Fruit fly (Drosophila melanogaster) whole organism, embryonic: ENCODE results near the gene CG7386.

Experiments
- ATbp ChIP-seq: fragments of 200-800 bp; sonication (Bioruptor generic); optimal IDR thresholded peaks from 2 replicates; lab custom pipeline; 2017; ENCODE audit warnings: missing biosample characterization, mild to moderate bottlenecking, missing genetic modification characterization, missing genetic modification reagents
- CG10654 ChIP-seq: fragments of 200-800 bp; sonication (Bioruptor generic); optimal IDR thresholded peaks from 2 replicates; lab custom pipeline; 2016; ENCODE audit warnings: missing biosample characterization, missing genetic modification characterization
- CG11560 ChIP-seq: fragments of 200-800 bp; sonication (Bioruptor generic); IDR thresholded peaks from 3 replicates; pipeline ENCODE4 v1.3.6; 2022; ENCODE audit warnings: missing biosample characterization, missing genetic modification characterization
- CG11723 ChIP-seq: fragments of 200-800 bp; sonication (Bioruptor generic); optimal IDR thresholded peaks from 2 replicates; lab custom pipeline; 2017; ENCODE audit warnings: missing biosample characterization, mild to moderate bottlenecking, missing genetic modification characterization
- CG1233 ChIP-seq: fragments of 200-800 bp; sonication (Bioruptor generic); optimal IDR thresholded peaks from 4 replicates; lab custom pipeline; 2018; ENCODE audit warnings: missing biosample characterization, mild to moderate bottlenecking, missing genetic modification characterization
- CG12744 ChIP-seq: fragments of 200-800 bp; sonication (Bioruptor generic); optimal IDR thresholded peaks from 2 replicates; lab custom pipeline; 2016; ENCODE audit warnings: missing biosample characterization, missing genetic modification characterization
- CG13296 ChIP-seq: fragments of 200-800 bp; sonication (Bioruptor generic); optimal IDR thresholded peaks from 3 replicates; lab custom pipeline; 2018; ENCODE audit warnings: missing biosample characterization, mild to moderate bottlenecking, missing genetic modification characterization
- CG13424 ChIP-seq: fragments of 200-800 bp; sonication (Bioruptor generic); optimal IDR thresholded peaks from 2 replicates; lab custom pipeline; 2019; ENCODE audit warnings: missing biosample characterization, mild to moderate bottlenecking, missing genetic modification characterization, moderate library complexity
- CG14441 ChIP-seq: fragments of 200-800 bp; sonication (Bioruptor generic); IDR thresholded peaks from 2 replicates; pipeline ENCODE4 v1.3.6; 2022; ENCODE audit warnings: missing biosample characterization, missing genetic modification characterization
- CG18599 ChIP-seq: fragments of 200-800 bp; sonication (Bioruptor generic); optimal IDR thresholded peaks from 3 replicates; lab custom pipeline; 2017; ENCODE audit warnings: missing biosample characterization, missing genetic modification characterization, mild to moderate bottlenecking, moderate library complexity, missing genetic modification reagents
- CG2875 ChIP-seq: fragments of 200-800 bp; sonication (Bioruptor generic); optimal IDR thresholded peaks from 2 replicates; lab custom pipeline; 2017; ENCODE audit warnings: missing biosample characterization, mild to moderate bottlenecking, missing genetic modification characterization, missing genetic modification reagents
- CG31388 ChIP-seq: fragments of 200-800 bp; sonication (Bioruptor generic); optimal IDR thresholded peaks from 2 replicates; lab custom pipeline; 2016; ENCODE audit warnings: missing biosample characterization, missing genetic modification characterization
- CG4360 ChIP-seq: fragments of 200-800 bp; sonication (Bioruptor generic); IDR thresholded peaks from 2 replicates; pipeline ENCODE4 v1.3.6; 2022; ENCODE audit warnings: missing biosample characterization, missing genetic modification characterization
- CG4617 ChIP-seq: fragments of 200-800 bp; sonication (Bioruptor generic); optimal IDR thresholded peaks from 3 replicates; lab custom pipeline; 2016; ENCODE audit warnings: missing biosample characterization, missing genetic modification characterization, borderline replicate concordance
- CG4820 ChIP-seq: fragments of 200-800 bp; sonication (Bioruptor generic); optimal IDR thresholded peaks from 3 replicates; lab custom pipeline; 2016; ENCODE audit warnings: missing biosample characterization, missing genetic modification characterization
- CG7271 ChIP-seq: fragments of 200-800 bp; sonication (Bioruptor generic); optimal IDR thresholded peaks from 2 replicates; lab custom pipeline; 2018; ENCODE audit warnings: missing biosample characterization, mild to moderate bottlenecking, missing genetic modification characterization, moderate library complexity
- CG7556 ChIP-seq: fragments of 200-800 bp; sonication (Bioruptor generic); optimal IDR thresholded peaks from 2 replicates; lab custom pipeline; 2017; ENCODE audit warnings: missing biosample characterization, mild to moderate bottlenecking, missing genetic modification characterization
- CG8388 ChIP-seq: fragments of 200-800 bp; sonication (Bioruptor generic); optimal IDR thresholded peaks from 2 replicates; lab custom pipeline; 2019; ENCODE audit warnings: missing biosample characterization, mild to moderate bottlenecking, missing genetic modification characterization, moderate library complexity
- CG8924 ChIP-seq: fragments of 200-800 bp; optimal IDR thresholded peaks from 3 replicates; lab custom pipeline; 2019; ENCODE audit warnings: missing biosample characterization, mild to moderate bottlenecking, missing genetic modification characterization, moderate library complexity
- D19A ChIP-seq: fragments of 200-800 bp; optimal IDR thresholded peaks from 3 replicates; lab custom pipeline; 2019; ENCODE audit warnings: missing biosample characterization, mild to moderate bottlenecking, missing genetic modification characterization, moderate library complexity
- D19B ChIP-seq: fragments of 200-800 bp; sonication (Bioruptor generic); optimal IDR thresholded peaks from 2 replicates; lab custom pipeline; 2017; ENCODE audit warnings: missing biosample characterization, mild to moderate bottlenecking, missing genetic modification characterization
- Dref ChIP-seq: fragments of 200-800 bp; sonication (Bioruptor generic); IDR thresholded peaks from 2 replicates; pipeline ENCODE4 v1.3.6; 2022; ENCODE audit warnings: missing biosample characterization, missing genetic modification characterization
- Fer2 ChIP-seq: fragments of 200-800 bp; sonication (Bioruptor generic); optimal IDR thresholded peaks from 2 replicates; lab custom pipeline; 2018; ENCODE audit warnings: missing biosample characterization, mild to moderate bottlenecking, missing genetic modification characterization, moderate library complexity
- NC2β ChIP-seq: fragments of 200-800 bp; sonication (Bioruptor generic); optimal IDR thresholded peaks from 2 replicates; lab custom pipeline; 2016; ENCODE audit warnings: missing biosample characterization, missing genetic modification characterization
- NK7.1 ChIP-seq: fragments of 200-800 bp; sonication (Bioruptor generic); optimal IDR thresholded peaks from 3 replicates; lab custom pipeline; 2016; ENCODE audit warnings: missing biosample characterization, missing genetic modification characterization
- Nf-YC ChIP-seq: fragments of 200-800 bp; optimal IDR thresholded peaks from 3 replicates; lab custom pipeline; 2019; ENCODE audit warnings: missing biosample characterization, mild to moderate bottlenecking, missing genetic modification characterization, moderate library complexity
- Oli ChIP-seq: fragments of 200-800 bp; sonication (Bioruptor generic); optimal IDR thresholded peaks from 2 replicates; lab custom pipeline; 2018; ENCODE audit warnings: missing biosample characterization, mild to moderate bottlenecking, missing genetic modification characterization, moderate library complexity
- PHDP ChIP-seq: fragments of 200-800 bp; sonication (Bioruptor generic); optimal IDR thresholded peaks from 3 replicates; lab custom pipeline; 2018; ENCODE audit warnings: missing biosample characterization, mild to moderate bottlenecking, missing genetic modification characterization, moderate library complexity
- Scr ChIP-seq: fragments of 200-800 bp; sonication (Bioruptor generic); IDR thresholded peaks from 2 replicates; pipeline ENCODE4 v1.3.6; 2022; ENCODE audit warnings: missing biosample characterization, missing genetic modification characterization; ENCODE audit not compliant: partially characterized antibody
- Sry-δ ChIP-seq: fragments of 200-800 bp; sonication (Bioruptor generic); optimal IDR thresholded peaks from 2 replicates; lab custom pipeline; 2016; ENCODE audit warnings: missing biosample characterization, missing genetic modification characterization
- ac ChIP-seq: fragments of 200-800 bp; sonication (Bioruptor generic); optimal IDR thresholded peaks from 3 replicates; lab custom pipeline; 2017; ENCODE audit warnings: missing biosample characterization, mild to moderate bottlenecking, missing genetic modification characterization
- ato ChIP-seq: fragments of 200-800 bp; sonication (Bioruptor generic); IDR thresholded peaks from 2 replicates; pipeline ENCODE4 v1.3.6; 2022; ENCODE audit warnings: missing biosample characterization, missing genetic modification characterization; ENCODE audit not compliant: partially characterized antibody
- btn ChIP-seq: fragments of 200-800 bp; sonication (Bioruptor generic); optimal IDR thresholded peaks from 2 replicates; lab custom pipeline; 2016; ENCODE audit warnings: missing biosample characterization, missing genetic modification characterization
- chm ChIP-seq: fragments of 200-800 bp; sonication (Bioruptor generic); IDR thresholded peaks from 2 replicates; pipeline ENCODE4 v1.3.6; 2022; ENCODE audit warnings: missing biosample characterization, missing genetic modification characterization
- chn ChIP-seq: fragments of 200-800 bp; sonication (Bioruptor generic); optimal IDR thresholded peaks from 2 replicates; lab custom pipeline; 2016; ENCODE audit warnings: missing biosample characterization, missing genetic modification characterization
- ci ChIP-seq: fragments of 200-800 bp; sonication (Bioruptor generic); IDR thresholded peaks from 3 replicates; pipeline ENCODE4 v1.3.6; 2022; ENCODE audit warnings: missing biosample characterization, missing genetic modification characterization
- dm ChIP-seq: fragments of 200-800 bp; sonication (Bioruptor generic); optimal IDR thresholded peaks from 3 replicates; lab custom pipeline; 2016; ENCODE audit warnings: missing biosample characterization, missing genetic modification characterization
- dmrt99B ChIP-seq: fragments of 200-800 bp; sonication (Bioruptor generic); optimal IDR thresholded peaks from 2 replicates; lab custom pipeline; 2018; ENCODE audit warnings: missing biosample characterization, mild to moderate bottlenecking, missing genetic modification characterization, moderate library complexity
- fd96Cb ChIP-seq: fragments of 200-800 bp; sonication (Bioruptor generic); optimal IDR thresholded peaks from 2 replicates; lab custom pipeline; 2018; ENCODE audit warnings: missing biosample characterization, mild to moderate bottlenecking, missing genetic modification characterization, moderate library complexity
- hbn ChIP-seq: fragments of 200-800 bp; sonication (Bioruptor generic); IDR thresholded peaks from 2 replicates; pipeline ENCODE4 v1.3.6; 2022; ENCODE audit warnings: missing biosample characterization, missing genetic modification characterization; ENCODE audit not compliant: partially characterized antibody
- maf-S ChIP-seq: fragments of 200-800 bp; sonication (Bioruptor generic); optimal IDR thresholded peaks from 2 replicates; lab custom pipeline; 2016; ENCODE audit warnings: missing biosample characterization, missing genetic modification characterization
- org-1 ChIP-seq: fragments of 200-800 bp; sonication (Bioruptor generic); optimal IDR thresholded peaks from 2 replicates; lab custom pipeline; 2017; ENCODE audit warnings: missing biosample characterization, missing genetic modification characterization
- pb ChIP-seq: fragments of 200-800 bp; sonication (Bioruptor generic); optimal IDR thresholded peaks from 3 replicates; lab custom pipeline; 2016; ENCODE audit warnings: missing biosample characterization, missing genetic modification characterization
- peb ChIP-seq: fragments of 200-800 bp; sonication (Bioruptor generic); IDR thresholded peaks from 2 replicates; pipeline ENCODE4 v1.3.6; 2022; ENCODE audit warnings: missing biosample characterization, missing genetic modification characterization
- ro ChIP-seq: fragments of 200-800 bp; sonication (Bioruptor generic); IDR thresholded peaks from 2 replicates; pipeline ENCODE4 v1.3.6; 2022; ENCODE audit warnings: missing biosample characterization, missing genetic modification characterization
- row ChIP-seq: fragments of 200-800 bp; sonication (Bioruptor generic); IDR thresholded peaks from 3 replicates; pipeline ENCODE4 v1.3.6; 2022; ENCODE audit warnings: missing biosample characterization, missing genetic modification characterization
- sqz ChIP-seq: fragments of 200-800 bp; sonication (Bioruptor generic); optimal IDR thresholded peaks from 3 replicates; lab custom pipeline; 2018; ENCODE audit warnings: missing biosample characterization, mild to moderate bottlenecking, missing genetic modification characterization
- toy ChIP-seq: fragments of 200-800 bp; sonication (Bioruptor generic); IDR thresholded peaks from 2 replicates; pipeline ENCODE4 v1.3.6; 2022; ENCODE audit warnings: missing biosample characterization, missing genetic modification characterization
- trh ChIP-seq: fragments of 200-800 bp; sonication (Bioruptor generic); optimal IDR thresholded peaks from 2 replicates; lab custom pipeline; 2016; ENCODE audit warnings: missing biosample characterization, missing genetic modification characterization

Gene CG7386

DNA sequence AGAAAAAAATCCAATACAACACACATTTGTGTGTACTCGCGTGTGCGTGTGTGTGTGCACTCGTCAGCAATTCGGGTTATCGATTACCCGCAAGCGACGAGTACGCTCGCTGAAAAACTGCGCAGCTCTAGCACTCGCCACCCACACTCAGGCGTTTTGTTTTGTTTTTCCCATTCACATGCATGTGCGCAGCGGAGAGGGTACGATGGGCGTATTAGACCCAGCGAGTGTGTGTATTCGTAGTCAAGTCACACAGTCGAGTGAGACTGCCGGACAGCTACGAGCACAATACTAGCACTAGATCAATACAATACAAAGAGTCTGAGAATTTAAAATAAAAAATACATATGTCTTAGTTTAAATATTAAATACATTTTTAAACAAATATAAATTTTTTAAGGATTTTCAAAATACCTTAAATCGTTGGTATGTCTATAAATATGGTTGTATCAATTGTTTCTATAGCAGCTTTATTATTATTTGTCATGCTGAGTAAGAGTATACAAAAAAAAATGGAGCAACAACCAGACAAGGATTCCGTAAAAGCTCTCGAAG, 4.6 kb upstream of the CG7386 start, which contains the start of the genes D19B and CG43293 (continued):
- TF ChIP-seq ATbp (GFP tag; lab: Kevin White, UChicago): peak; percentile 76
- TF ChIP-seq CG11560 (tag; lab: Robert Waterston, UW): peak; percentile 72; the same call in 2 of the 3 replicates
- TF ChIP-seq CG18599: peak; percentile 90
- peak; percentile 86 for TF ChIP-seq CG10654 (GFP tag; lab: Kevin White, UChicago)
- peak; percentile 80 for TF ChIP-seq pb (GFP tag; lab: Kevin White, UChicago)
- peak; percentile 88 for TF ChIP-seq PHDP (tag; lab: Kevin White, UChicago)
- peak; percentile 81 for TF ChIP-seq CG7556
- TF ChIP-seq CG7271 (tag; lab: Kevin White, UChicago): no peak
- peak; percentile 78 for TF ChIP-seq maf-S (GFP tag; lab: Kevin White, UChicago)
- TF ChIP-seq Oli (tag; lab: Kevin White, UChicago): peak; percentile 83
- peak; percentile 45; the same call in 1 of the 2 replicates for TF ChIP-seq hbn (GFP tag; lab: Robert Waterston, UW)
- peak; percentile 83 for TF ChIP-seq fd96Cb (tag; lab: Kevin White, UChicago)
- TF ChIP-seq Fer2 (tag; lab: Kevin White, UChicago): peak; percentile 71
- peak; percentile 58; the same call in 1 of the 2 replicates for TF ChIP-seq CG4360 (GFP tag; lab: Robert Waterston, UW)
- TF ChIP-seq ci (GFP tag; lab: Robert Waterston, UW): peak; percentile 97
- TF ChIP-seq CG13424 (tag; lab: Kevin White, UChicago): peak; percentile 87
- TF ChIP-seq Scr (GFP tag; lab: Robert Waterston, UW): peak; percentile 53; the same call in 1 of the 2 replicates
- peak; percentile 69 for TF ChIP-seq CG4820 (GFP tag; lab: Kevin White, UChicago)
- TF ChIP-seq CG2875: peak; percentile 72
- TF ChIP-seq NC2β (GFP tag; lab: Kevin White, UChicago): peak; percentile 78
- TF ChIP-seq ac (GFP tag; lab: Kevin White, UChicago): peak; percentile 28
- peak; percentile 93 for TF ChIP-seq CG14441 (GFP tag; lab: Robert Waterston, UW)
- TF ChIP-seq CG12744: peak; percentile 78
- peak; percentile 62 for TF ChIP-seq ato
- peak; percentile 88 for TF ChIP-seq CG13296 (GFP tag; lab: Kevin White, UChicago)
- TF ChIP-seq trh (GFP tag; lab: Kevin White, UChicago): peak; percentile 83
- TF ChIP-seq chn (GFP tag; lab: Kevin White, UChicago): peak; percentile 96
- TF ChIP-seq CG1233 (GFP tag; lab: Kevin White, UChicago): peak; percentile 90
- TF ChIP-seq btn: peak; percentile 67
- TF ChIP-seq CG8388: peak; percentile 79
- peak; percentile 90 for TF ChIP-seq Sry-δ (GFP tag; lab: Kevin White, UChicago)
- peak; percentile 73 for TF ChIP-seq NK7.1 (GFP tag; lab: Kevin White, UChicago)
- peak; percentile 82 for TF ChIP-seq CG4617 (GFP tag; lab: Kevin White, UChicago)
- peak; percentile 82 for TF ChIP-seq CG11723 (GFP tag; lab: Kevin White, UChicago)
- peak; percentile 72 for TF ChIP-seq Nf-YC (tag; lab: Kevin White, UChicago)
- TF ChIP-seq D19B (GFP tag; lab: Kevin White, UChicago): peak; percentile 100
- TF ChIP-seq CG8924 (tag; lab: Kevin White, UChicago): peak; percentile 90
- peak; percentile 61 for TF ChIP-seq peb (GFP tag; lab: Robert Waterston, UW)
- 0 out of 2 replicates have a peak, but pooled peaks have one; percentile 54 for TF ChIP-seq toy (GFP tag; lab: Robert Waterston, UW)
- peak; percentile 77 for TF ChIP-seq ro (GFP tag; lab: Robert Waterston, UW)
- TF ChIP-seq dmrt99B (tag; lab: Kevin White, UChicago): peak; percentile 90
- TF ChIP-seq Dref (GFP tag; lab: Robert Waterston, UW): peak; percentile 86
- TF ChIP-seq dm (GFP tag; lab: Kevin White, UChicago): peak; percentile 91
- TF ChIP-seq sqz (GFP tag; lab: Kevin White, UChicago): no peak
- peak; percentile 98 for TF ChIP-seq row (GFP tag; lab: Robert Waterston, UW)
- peak; percentile 66 for TF ChIP-seq CG31388 (GFP tag; lab: Kevin White, UChicago)
- peak; percentile 94 for TF ChIP-seq D19A (tag; lab: Kevin White, UChicago)
- peak; percentile 97 for TF ChIP-seq chm (GFP tag; lab: Robert Waterston, UW)
- TF ChIP-seq org-1 (GFP tag; lab: Kevin White, UChicago): peak; percentile 63
